Fruit fly (Drosophila melanogaster): ENCODE results near the gene CG14435.
A peak's percentile ranks its signal among the peaks of the same experiment; 100 is the strongest.

CG14435 gene

DNA sequence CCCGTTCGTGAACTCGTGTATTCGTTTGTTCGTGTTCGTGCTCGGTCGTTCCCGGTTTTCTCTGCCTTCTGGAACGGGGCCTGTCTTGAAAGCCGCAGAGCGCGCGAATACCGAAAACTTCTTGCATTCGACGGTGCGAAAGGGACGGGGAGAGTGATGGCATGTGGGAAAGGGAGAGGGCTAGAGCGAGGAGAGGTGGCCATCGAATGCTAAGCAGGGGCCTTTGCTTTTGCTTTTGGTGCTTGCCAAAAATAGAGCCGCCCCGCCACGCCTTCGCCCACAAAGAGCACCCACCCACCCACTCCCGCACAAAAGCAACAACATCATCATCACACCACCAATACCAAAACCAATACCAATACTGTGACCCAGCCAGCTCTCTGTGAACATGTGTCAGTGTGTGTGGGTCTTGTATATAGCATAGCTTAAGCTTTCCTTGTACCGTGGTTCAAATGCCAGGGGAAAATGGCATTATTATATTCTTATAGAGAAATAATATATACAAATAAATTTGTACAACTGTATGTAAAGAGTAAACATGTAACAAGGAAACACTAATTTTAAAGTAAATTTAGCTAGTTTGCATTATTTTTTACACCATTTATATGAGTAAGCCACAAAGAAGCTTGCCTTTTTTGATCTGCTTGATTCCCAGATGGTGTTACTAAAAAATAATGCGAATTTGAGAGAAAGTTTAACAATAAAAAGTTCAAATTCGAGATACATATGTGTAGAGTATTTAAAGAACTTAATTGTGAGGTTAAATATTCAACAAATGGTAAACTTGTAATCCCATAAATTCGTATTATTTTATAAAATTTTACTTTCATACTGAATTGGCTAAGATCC is 23.7 kb upstream of the CG14435 start, which contains the start of gene CG14434 (continued):
- TF ChIP-seq run (tag; optimal IDR thresholded peaks at IDR 0.05) (peak; percentile 28), eyg (GFP tag; optimal IDR thresholded peaks at IDR 0.05) (no peak), Optix (GFP tag; IDR thresholded peaks at IDR 0.05) (no peak), CG17568 (GFP tag; optimal IDR thresholded peaks at IDR 0.05) (peak; percentile 31), tx (GFP tag; optimal IDR thresholded peaks at IDR 0.05) (peak; percentile 44), CG9932 (GFP tag; IDR thresholded peaks at IDR 0.05) (peak; percentile 47), CG13624 (GFP tag; optimal IDR thresholded peaks at IDR 0.05) (peak; percentile 29), CG6683 (GFP tag; optimal IDR thresholded peaks at IDR 0.05) (peak; percentile 42), CG10147 (GFP tag; optimal IDR thresholded peaks at IDR 0.05) (peak; percentile 67), CG8281 (tag; optimal IDR thresholded peaks at IDR 0.05) (peak; percentile 49), tio (GFP tag; optimal IDR thresholded peaks at IDR 0.05) (peak; percentile 91), her (GFP tag; optimal IDR thresholded peaks at IDR 0.05) (no peak), CG10274 (GFP tag; optimal IDR thresholded peaks at IDR 0.05) (peak; percentile 66), br (optimal IDR thresholded peaks at IDR 0.05) (no peak), CG32532 (GFP tag; IDR thresholded peaks at IDR 0.05) (0 out of 2 replicates have a peak, but pooled peaks have one; percentile 40), sd (tag; optimal IDR thresholded peaks at IDR 0.05) (peak; percentile 46), CG34224 (GFP tag; IDR thresholded peaks at IDR 0.05; ENCODE audit: partially characterized antibody) (no peak), Elba2 (GFP tag; optimal IDR thresholded peaks at IDR 0.05) (no peak), pros (GFP tag; optimal IDR thresholded peaks at IDR 0.05) (no peak), CG8290 (GFP tag; optimal IDR thresholded peaks at IDR 0.05) (peak; percentile 39), CG8290 (tag; optimal IDR thresholded peaks at IDR 0.05) (peak in 1 of 2 experiments; percentile 15), sqz (GFP tag; optimal IDR thresholded peaks at IDR 0.05) (no peak), CG34376 (GFP tag; optimal IDR thresholded peaks at IDR 0.05) (no peak), jing (GFP tag; optimal IDR thresholded peaks at IDR 0.05) (peak; percentile 30), peb (GFP tag; IDR thresholded peaks at IDR 0.05) (0 out of 2 replicates have a peak, but pooled peaks have one; percentile 9), gt (GFP tag; IDR thresholded peaks at IDR 0.05) (no peak), unpg (GFP tag; optimal IDR thresholded peaks at IDR 0.05) (peak; percentile 56), dmrt11E (tag; optimal IDR thresholded peaks at IDR 0.05) (peak; percentile 87), Oli (tag; optimal IDR thresholded peaks at IDR 0.05) (peak; percentile 91), otp (GFP tag; IDR thresholded peaks at IDR 0.05) (no peak), cg (GFP tag; optimal IDR thresholded peaks at IDR 0.05) (peak; percentile 75), crp (GFP tag; optimal IDR thresholded peaks at IDR 0.05) (peak in 1 of 2 experiments; percentile 39), CG16813 (GFP tag; IDR thresholded peaks at IDR 0.05; ENCODE audit: partially characterized antibody) (no peak), CG30403 (GFP tag; optimal IDR thresholded peaks at IDR 0.05) (peak; percentile 90), mam (GFP tag; optimal IDR thresholded peaks at IDR 0.05) (peak; percentile 50), phol (tag; optimal IDR thresholded peaks at IDR 0.05) (peak; percentile 88), CG18476 (GFP tag; optimal IDR thresholded peaks at IDR 0.05) (peak; percentile 79), CG10462 (GFP tag; optimal IDR thresholded peaks at IDR 0.05) (peak; percentile 70), odd (GFP tag; optimal IDR thresholded peaks at IDR 0.05) (peak; percentile 86), CG15514 (GFP tag; optimal IDR thresholded peaks at IDR 0.05) (peak; percentile 33), CG4360 (GFP tag; IDR thresholded peaks at IDR 0.05) (peak; percentile 78), CG31441 (GFP tag; IDR thresholded peaks at IDR 0.05) (peak; percentile 86), slou (GFP tag; optimal IDR thresholded peaks at IDR 0.05) (peak; percentile 33), CG10431 (GFP tag; optimal IDR thresholded peaks at IDR 0.05) (peak; percentile 79), tup (GFP tag; optimal IDR thresholded peaks at IDR 0.05) (no peak), Meics (GFP tag; optimal IDR thresholded peaks at IDR 0.05) (peak; percentile 88), CG3065 (GFP tag; optimal IDR thresholded peaks at IDR 0.05) (peak; percentile 17), CG5953 (GFP tag; IDR thresholded peaks at IDR 0.05) (0 out of 2 replicates have a peak, but pooled peaks have one; percentile 9), Six4 (GFP tag; optimal IDR thresholded peaks at IDR 0.05) (peak; percentile 77)

Measured in whole organism, embryonic.